Worm (Caenorhabditis elegans) whole organism, early embryonic: ENCODE results near the gene B0244.5.

Experiments used
- B0310.2 ChIP-seq: sonication (generic microtip); optimal IDR thresholded peaks from 2 replicates; lab custom pipeline; 2016; ENCODE audit warnings: mild to moderate bottlenecking, missing genetic modification characterization, missing compliant biosample characterization
- F13C5.2 ChIP-seq: sonication (generic microtip); optimal IDR thresholded peaks from 2 replicates; lab custom pipeline; 2017; ENCODE audit warnings: mild to moderate bottlenecking, missing genetic modification characterization, inconsistent platforms, missing compliant biosample characterization
- aly-1 ChIP-seq: sonication (generic microtip); optimal IDR thresholded peaks from 2 replicates; lab custom pipeline; 2016; ENCODE audit warnings: missing genetic modification characterization, missing compliant biosample characterization
- ama-1 ChIP-seq: fragments of 150-350 bp; optimal IDR thresholded peaks from 2 replicates; lab custom pipeline; 2014
- ceh-13 ChIP-seq: fragments of 200-800 bp; sonication (Bioruptor generic); optimal IDR thresholded peaks from 2 replicates; lab custom pipeline; 2018; ENCODE audit warnings: mild to moderate bottlenecking, missing genetic modification characterization, missing compliant biosample characterization
- ceh-36 ChIP-seq: sonication (generic microtip); optimal IDR thresholded peaks from 2 replicates; lab custom pipeline; 2016; ENCODE audit warnings: missing genetic modification characterization, inconsistent platforms, missing compliant biosample characterization
- ets-7 ChIP-seq: sonication (generic microtip); optimal IDR thresholded peaks from 2 replicates; lab custom pipeline; 2016; ENCODE audit warnings: missing genotype, missing genetic modification characterization, missing compliant biosample characterization
- flt-1 ChIP-seq: fragments of 200-800 bp; sonication (Bioruptor generic); IDR thresholded peaks from 2 replicates; pipeline ENCODE4 v1.3.6; 2022; ENCODE audit warnings: missing genetic modification characterization, missing compliant biosample characterization
- hmbx-1 ChIP-seq: sonication (generic microtip); optimal IDR thresholded peaks from 2 replicates; lab custom pipeline; 2016; ENCODE audit warnings: mild to moderate bottlenecking, missing genetic modification characterization, missing compliant biosample characterization
- hmg-4 ChIP-seq: fragments of 200-800 bp; sonication (Bioruptor generic); optimal IDR thresholded peaks from 2 replicates; lab custom pipeline; 2018; ENCODE audit warnings: mild to moderate bottlenecking, missing genetic modification characterization, missing compliant biosample characterization
- hnd-1 ChIP-seq: sonication (generic microtip); optimal IDR thresholded peaks from 2 replicates; lab custom pipeline; 2016; ENCODE audit warnings: missing genetic modification characterization, missing compliant biosample characterization
- pes-1 ChIP-seq: fragments of 200-800 bp; sonication (Bioruptor generic); IDR thresholded peaks from 2 replicates; pipeline ENCODE4 v1.3.6; 2022; ENCODE audit warnings: missing genetic modification reagents, missing genetic modification characterization, missing compliant biosample characterization
- scrt-1 ChIP-seq: fragments of 200-800 bp; sonication (Bioruptor generic); IDR thresholded peaks from 2 replicates; pipeline ENCODE4 v1.3.6; 2022; ENCODE audit warnings: missing genetic modification characterization, missing compliant biosample characterization
- sea-1 ChIP-seq: fragments of 200-800 bp; sonication (Bioruptor generic); conservative IDR thresholded peaks from 2 replicates; pipeline ENCODE4 v1.3.6; 2022; ENCODE audit warnings: missing genetic modification characterization, missing compliant biosample characterization
- tbx-11 ChIP-seq: fragments of 200-800 bp; sonication (Bioruptor generic); IDR thresholded peaks from 2 replicates; pipeline ENCODE4 v1.3.6; 2022; ENCODE audit warnings: missing genetic modification characterization, missing compliant biosample characterization
- tbx-37 ChIP-seq: fragments of 200-800 bp; sonication (Bioruptor generic); conservative IDR thresholded peaks from 2 replicates; pipeline ENCODE4 v1.3.6; 2022; ENCODE audit warnings: missing genetic modification reagents, missing genetic modification characterization, missing compliant biosample characterization
- tra-4 ChIP-seq: sonication (generic microtip); optimal IDR thresholded peaks from 2 replicates; lab custom pipeline; 2017; ENCODE audit warnings: missing genetic modification characterization, missing compliant biosample characterization

B0244.5 gene

ce11 chrIII:5709224-5709623 lies 35.5 kb upstream of the B0244.5 start, which contains the start of gene hpo-28:
TSS of gene hpo-28 (minus strand) at chrIII:5709324.
- TF ChIP-seq hmbx-1 (tag; lab: Kevin White, UChicago), result no peak
- TF ChIP-seq scrt-1 (GFP tag; lab: Robert Waterston, UW), result no peak
- TF ChIP-seq aly-1, result no peak

ce11 chrIII:5710045-5710444 lies 34.6 kb upstream of the B0244.5 start, which contains the start of gene B0336.12:
TSS of gene B0336.12 (minus strand) at chrIII:5710145.
- TF ChIP-seq ama-1 (no peak), ceh-13 (GFP tag; lab: Kevin White, UChicago) (no peak), pes-1 (no peak)

ce11 chrIII:5710676-5711075 lies 34.0 kb upstream of the B0244.5 start:
- TF ChIP-seq scrt-1 (GFP tag; lab: Robert Waterston, UW) (no peak), tbx-37 (no peak), ceh-13 (GFP tag; lab: Kevin White, UChicago) (no peak), aly-1 (peak; percentile 3), sea-1 (GFP tag; lab: Robert Waterston, UW) (0 out of 2 replicates have a peak, but pooled peaks have one; percentile 26), hmg-4 (GFP tag; lab: Kevin White, UChicago) (no peak), pes-1 (no peak), tra-4 (tag; lab: Kevin White, UChicago) (no peak), ceh-36 (tag; lab: Kevin White, UChicago) (no peak), tbx-11 (GFP tag; lab: Robert Waterston, UW) (no peak), flt-1 (GFP tag; lab: Robert Waterston, UW) (no peak)

- TF ChIP-seq hmbx-1 (tag; lab: Kevin White, UChicago) (no peak), hmg-4 (GFP tag; lab: Kevin White, UChicago) (no peak), pes-1 (no peak), tbx-11 (GFP tag; lab: Robert Waterston, UW) (no peak), ets-7 (no peak), sea-1 (GFP tag; lab: Robert Waterston, UW) (no peak), ceh-36 (tag; lab: Kevin White, UChicago) (no peak), tra-4 (tag; lab: Kevin White, UChicago) (no peak), scrt-1 (GFP tag; lab: Robert Waterston, UW) (no peak), flt-1 (GFP tag; lab: Robert Waterston, UW) (no peak)
These were observed 33.4 kb upstream of the B0244.5 start, which contains the start of gene rbm-26 for ce11 chrIII:5711242-5711641. TSS of gene rbm-26 (plus strand) at chrIII:5711542.

ce11 chrIII:5711881-5712643 lies 32.6 kb upstream of the B0244.5 start:
- TF ChIP-seq ceh-36 (tag; lab: Kevin White, UChicago) (no peak), flt-1 (GFP tag; lab: Robert Waterston, UW) (no peak), hnd-1 (no peak), ets-7 (no peak), ceh-13 (GFP tag; lab: Kevin White, UChicago) (no peak), B0310.2 (no peak), aly-1 (no peak), pes-1 (no peak), tbx-37 (no peak), tbx-11 (GFP tag; lab: Robert Waterston, UW) (no peak), scrt-1 (GFP tag; lab: Robert Waterston, UW) (no peak)

- TF ChIP-seq hmg-4 (GFP tag; lab: Kevin White, UChicago) (no peak), sea-1 (GFP tag; lab: Robert Waterston, UW) (no peak), hmbx-1 (tag; lab: Kevin White, UChicago) (no peak), B0310.2 (no peak), hnd-1 (no peak), tbx-37 (no peak)
These were observed 30.3 kb upstream of the B0244.5 start, which contains the start of gene arf-1 for ce11 chrIII:5714230-5714983. TSS of gene arf-1 (plus strand) at chrIII:5714886.

ce11 chrIII:5714984-5715454 lies 29.7 kb upstream of the B0244.5 start:
- TF ChIP-seq ceh-36 (tag; lab: Kevin White, UChicago) (peak; percentile 27), hmbx-1 (tag; lab: Kevin White, UChicago) (no peak), ama-1 (peak; percentile 83), flt-1 (GFP tag; lab: Robert Waterston, UW) (no peak), scrt-1 (GFP tag; lab: Robert Waterston, UW) (no peak)

ce11 chrIII:5715467-5715866 lies 29.2 kb upstream of the B0244.5 start:
- no peak for TF ChIP-seq hnd-1
- peak; percentile 70 for TF ChIP-seq aly-1
- TF ChIP-seq hmg-4 (GFP tag; lab: Kevin White, UChicago), result peak; percentile 61
- peak; percentile 54 for TF ChIP-seq F13C5.2 (tag; lab: Kevin White, UChicago)
- TF ChIP-seq ets-7, result peak; percentile 11
- TF ChIP-seq ceh-36 (tag; lab: Kevin White, UChicago), result no peak
- 0 out of 2 replicates have a peak, but pooled peaks have one; percentile 8 for TF ChIP-seq tbx-37
- TF ChIP-seq flt-1 (GFP tag; lab: Robert Waterston, UW), result no peak
